Worm (Caenorhabditis elegans) whole organism, L3 larva: Measurements from ENCODE around the gene rbm-42.
A peak's percentile ranks its signal among the peaks of the same experiment; 100 is the strongest.

Experiments
- R02D3.7 ChIP-seq: fragments of 150-350 bp; optimal IDR thresholded peaks from 2 replicates; lab custom pipeline; 2014; ENCODE audit warnings: missing biosample characterization, missing genetic modification characterization
- aly-2 ChIP-seq: fragments of 150-350 bp; optimal IDR thresholded peaks from 2 replicates; lab custom pipeline; 2014; ENCODE audit warnings: missing biosample characterization, missing genetic modification characterization
- elt-2 ChIP-seq: sonication (generic microtip); optimal IDR thresholded peaks from 2 replicates; lab custom pipeline; 2016; ENCODE audit warnings: missing genetic modification reagents, mild to moderate bottlenecking, missing genetic modification characterization, missing compliant biosample characterization

ce11 chrIII:5200349-5200748, 47.3 kb upstream of the rbm-42 start:
- no peak for TF ChIP-seq aly-2
- TF ChIP-seq elt-2 (tag; lab: Kevin White, UChicago): peak; percentile 49
- no peak for TF ChIP-seq R02D3.7 (tag; lab: Kevin White, UChicago)
